Worm (Caenorhabditis elegans): ENCODE results near the gene Y49A3A.3.
A peak's percentile ranks its signal among the peaks of the same experiment; 100 is the strongest.
"Not testable (repeated sequence)": the region's sequence is repeated elsewhere in the genome, so short reads cannot be mapped to it uniquely, and the experiment has no call there.

Gene Y49A3A.3

DNA sequence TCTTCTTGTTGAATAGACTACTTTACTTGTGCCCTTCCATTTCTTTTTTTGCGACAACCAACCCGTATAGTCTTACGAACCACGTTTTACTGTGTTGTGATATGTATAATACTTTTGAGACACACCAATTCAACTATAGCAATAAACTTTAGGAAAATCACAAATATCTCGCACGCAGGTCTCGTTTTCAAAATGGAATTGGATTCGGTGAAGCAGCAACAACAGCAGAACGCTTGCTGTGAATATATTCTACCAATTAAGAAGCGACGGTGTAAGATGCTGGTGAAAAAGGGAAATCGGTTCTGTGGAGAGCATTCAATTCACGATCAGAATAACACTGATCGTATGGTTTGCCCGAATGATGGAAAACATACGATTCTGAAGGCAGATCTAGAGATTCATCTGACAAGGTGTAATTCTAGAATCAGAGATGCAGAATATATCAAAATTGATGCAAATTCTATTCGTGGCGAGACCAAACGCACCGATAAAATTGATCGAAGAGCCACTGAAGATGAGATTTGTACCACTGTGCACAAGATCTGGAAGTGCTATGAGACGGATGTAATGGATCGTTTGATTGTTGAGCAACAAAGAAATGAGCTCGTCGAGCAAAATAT lies at the start of gene Y49A3A.3 (continued):
- peak; percentile 84 for TF ChIP-seq atf-7 (tag; optimal IDR thresholded peaks at IDR 0.05)
- no peak for TF ChIP-seq mxl-1 (tag; optimal IDR thresholded peaks at IDR 0.05)
- peak; percentile 5; the same call in 1 of the 2 replicates for TF ChIP-seq Y95B8A.8 (GFP tag; IDR thresholded peaks at IDR 0.05)
- TF ChIP-seq ceh-100 (GFP tag; IDR thresholded peaks at IDR 0.05) = peak; percentile 66
- TF ChIP-seq rcor-1 (GFP tag; IDR thresholded peaks at IDR 0.05) = no peak
- no peak for TF ChIP-seq F57A8.1 (GFP tag; optimal IDR thresholded peaks at IDR 0.05)
- TF ChIP-seq repo-1 (tag; optimal IDR thresholded peaks at IDR 0.05) = peak; percentile 95
- peak; percentile 17; the same call in 1 of the 2 replicates for TF ChIP-seq hsf-1 (GFP tag; IDR thresholded peaks at IDR 0.05)
- peak; percentile 87 for TF ChIP-seq F52B5.7 (tag; optimal IDR thresholded peaks at IDR 0.05)
- no peak for TF ChIP-seq bed-2 (GFP tag; IDR thresholded peaks at IDR 0.05)
- TF ChIP-seq mcd-1 (GFP tag; IDR thresholded peaks at IDR 0.05) = peak; percentile 49
- TF ChIP-seq rpc-1 (optimal IDR thresholded peaks at IDR 0.05) = no peak
- no peak for TF ChIP-seq rpc-1 (tag; optimal IDR thresholded peaks at IDR 0.05)

- TF ChIP-seq F57C9.4 (tag; optimal IDR thresholded peaks at IDR 0.05); sptf-2 (GFP tag; optimal IDR thresholded peaks at IDR 0.05); mes-4 (tag; optimal IDR thresholded peaks at IDR 0.05): not testable (repeated sequence)
Observed at ce11 chrV:14306771-14307170, 47.4 kb upstream of the Y49A3A.3 start, which contains the start of gene spig-4. spig-4 (minus strand) TSS chrV:14306871.

DNA sequence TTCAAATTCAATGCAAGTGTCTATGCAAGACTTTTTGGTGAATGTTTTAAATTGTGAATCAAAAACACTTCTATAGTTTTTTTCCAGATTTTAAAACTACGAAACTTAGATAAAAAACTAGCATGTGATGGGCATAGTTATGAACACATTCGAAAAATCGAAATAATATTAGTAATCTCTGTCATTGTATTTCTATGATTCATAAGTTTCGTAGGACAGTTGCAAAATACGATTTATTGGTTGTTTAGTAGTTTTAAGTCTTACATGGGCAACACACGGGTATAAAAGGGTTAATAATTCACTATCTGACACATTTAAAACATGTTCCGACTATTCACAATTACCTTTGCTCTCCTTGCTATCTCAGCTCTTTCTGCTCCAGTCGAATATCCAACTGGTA lies 46.0 kb upstream of the Y49A3A.3 start, which contains the start of gene spig-5:
TSS of gene spig-5 (plus strand) at position 301 of the 400 bp plus-strand sequence.
- TF ChIP-seq nhr-179 (tag; optimal IDR thresholded peaks at IDR 0.05); chd-7 (tag; optimal IDR thresholded peaks at IDR 0.05); zfh-2 (GFP tag; conservative IDR thresholded peaks at IDR 0.05): not testable (repeated sequence)

- not testable (repeated sequence) for TF ChIP-seq ZK185.1 (tag; optimal IDR thresholded peaks at IDR 0.05; ENCODE audit: poor library complexity, severe bottlenecking); ceh-100 (GFP tag; IDR thresholded peaks at IDR 0.05); ztf-6 (GFP tag; IDR thresholded peaks at IDR 0.05)
Observed at ce11 chrV:14309632-14310031, 44.6 kb upstream of the Y49A3A.3 start, which contains the start of gene F14D7.14. F14D7.14 (plus strand) TSS chrV:14309932.

ce11 chrV:14311115-14311514 lies 43.1 kb upstream of the Y49A3A.3 start, which contains the start of gene ddn-3:
ddn-3 (minus strand) TSS chrV:14311215.
- TF ChIP-seq ama-1 (optimal IDR thresholded peaks at IDR 0.05) (no peak), ama-1 (GFP tag; optimal IDR thresholded peaks at IDR 0.05) (no peak), F22D6.2 (tag; optimal IDR thresholded peaks at IDR 0.05) (no peak), tbp1 (GFP tag; optimal IDR thresholded peaks at IDR 0.05) (no peak), pbrm-1 (GFP tag; IDR thresholded peaks at IDR 0.05) (no peak), nhr-179 (tag; optimal IDR thresholded peaks at IDR 0.05) (no peak), ztf-18 (tag; optimal IDR thresholded peaks at IDR 0.05) (no peak), ztf-22 (GFP tag; optimal IDR thresholded peaks at IDR 0.05) (no peak), ceh-79 (tag; optimal IDR thresholded peaks at IDR 0.05) (no peak), dox-1 (GFP tag; IDR thresholded peaks at IDR 0.05) (no peak), ceh-40 (GFP tag; IDR thresholded peaks at IDR 0.05) (no peak), F10E7.11 (tag; optimal IDR thresholded peaks at IDR 0.05) (no peak), F39B2.1 (GFP tag; IDR thresholded peaks at IDR 0.05) (no peak), unc-62 (GFP tag; optimal IDR thresholded peaks at IDR 0.05) (no peak), lin-26 (GFP tag; IDR thresholded peaks at IDR 0.05) (no peak), nfya-2 (GFP tag; IDR thresholded peaks at IDR 0.05) (no peak), cebp-1 (GFP tag; IDR thresholded peaks at IDR 0.05) (no peak), cebp-1 (tag; optimal IDR thresholded peaks at IDR 0.05) (no peak), F33H1.4 (GFP tag; IDR thresholded peaks at IDR 0.05) (no peak), D2030.7 (GFP tag; IDR thresholded peaks at IDR 0.05) (no peak)

All from whole organism, young adult.